Fruit fly (Drosophila melanogaster) Kc167 (cell line): ENCODE measurements around the gene btd.

Source experiments
- Myc ChIP-seq: fragments of >200 bp; optimal IDR thresholded peaks from 2 replicates; lab custom pipeline; 2017; ENCODE audit warnings: missing external identifiers
- psq ChIP-seq: fragments of >200 bp; optimal IDR thresholded peaks from 2 replicates; lab custom pipeline; 2017; ENCODE audit warnings: missing external identifiers

DNA sequence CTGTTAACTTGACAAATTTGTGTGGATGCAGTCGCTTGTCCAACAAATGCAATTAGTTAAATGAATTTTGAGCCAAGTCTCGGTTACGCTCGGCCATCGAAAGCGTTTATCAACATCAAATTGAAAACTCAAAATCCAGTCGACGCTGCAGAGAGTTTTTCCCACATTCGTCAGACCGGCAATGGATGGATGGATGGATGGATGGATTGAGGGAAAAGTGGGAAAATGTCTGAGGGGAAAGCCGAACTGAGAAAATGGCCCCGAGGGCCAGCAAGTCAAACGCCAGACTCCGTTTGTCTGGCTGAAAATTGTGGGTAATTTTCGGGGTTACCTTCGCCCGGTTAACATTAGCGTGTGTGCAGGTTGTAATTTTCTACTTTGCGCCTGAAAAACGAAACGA lies 46.3 kb downstream of the btd start:
- TF ChIP-seq Myc (lab: Kevin White, UChicago) = no peak
- TF ChIP-seq psq (lab: Kevin White, UChicago) = no peak
